Fruit fly (Drosophila melanogaster) S2 (cell line): ENCODE measurements around the gene Top2.
A peak's percentile ranks its signal among the peaks of the same experiment; 100 is the strongest.

Experiments used
- CG8478 ChIP-seq: fragments of >200 bp; optimal IDR thresholded peaks from 2 replicates; lab custom pipeline; 2018
- CTCF ChIP-seq, 2 experiments: fragments of >200 bp; optimal IDR thresholded peaks; 2 replicates each; lab custom pipeline; 2018

DNA sequence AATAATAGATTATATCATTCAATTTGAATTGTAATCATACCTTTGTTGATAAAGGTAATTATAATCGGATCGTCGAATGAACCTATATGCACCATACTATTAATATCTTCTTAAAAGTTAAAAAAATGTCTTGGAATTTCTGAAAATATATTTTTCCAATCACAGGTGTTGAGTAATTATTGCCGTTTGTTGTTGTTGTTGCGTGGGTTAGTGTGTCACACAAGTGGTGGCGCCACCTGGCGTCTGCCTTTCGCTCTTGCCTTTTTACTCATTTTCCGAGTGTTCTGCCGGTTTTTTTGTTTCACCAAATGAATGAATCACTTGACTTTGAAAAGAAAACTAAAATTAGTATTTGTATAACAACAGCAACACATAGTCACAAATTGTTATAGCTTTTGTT, 38.2 kb downstream of the Top2 start:
- peak; percentile 73 to 86 for TF ChIP-seq CTCF (optimal IDR thresholded peaks at IDR 0.05; lab: Kevin White, UChicago)
- TF ChIP-seq CG8478 (lab: Kevin White, UChicago): no peak
